Worm (Caenorhabditis elegans) whole organism, early embryonic: ENCODE data around the gene dcr-1.

Experiments used
- B0310.2 ChIP-seq: sonication (generic microtip); optimal IDR thresholded peaks from 2 replicates; lab custom pipeline; 2016; ENCODE audit warnings: mild to moderate bottlenecking, missing genetic modification characterization, missing compliant biosample characterization
- F13C5.2 ChIP-seq: sonication (generic microtip); optimal IDR thresholded peaks from 2 replicates; lab custom pipeline; 2017; ENCODE audit warnings: mild to moderate bottlenecking, missing genetic modification characterization, inconsistent platforms, missing compliant biosample characterization
- aly-1 ChIP-seq: sonication (generic microtip); optimal IDR thresholded peaks from 2 replicates; lab custom pipeline; 2016; ENCODE audit warnings: missing genetic modification characterization, missing compliant biosample characterization
- ama-1 ChIP-seq: fragments of 150-350 bp; optimal IDR thresholded peaks from 2 replicates; lab custom pipeline; 2014
- ceh-13 ChIP-seq: fragments of 200-800 bp; sonication (Bioruptor generic); optimal IDR thresholded peaks from 2 replicates; lab custom pipeline; 2018; ENCODE audit warnings: mild to moderate bottlenecking, missing genetic modification characterization, missing compliant biosample characterization
- ceh-36 ChIP-seq: sonication (generic microtip); optimal IDR thresholded peaks from 2 replicates; lab custom pipeline; 2016; ENCODE audit warnings: missing genetic modification characterization, inconsistent platforms, missing compliant biosample characterization
- ets-7 ChIP-seq: sonication (generic microtip); optimal IDR thresholded peaks from 2 replicates; lab custom pipeline; 2016; ENCODE audit warnings: missing genotype, missing genetic modification characterization, missing compliant biosample characterization
- flt-1 ChIP-seq: fragments of 200-800 bp; sonication (Bioruptor generic); IDR thresholded peaks from 2 replicates; pipeline ENCODE4 v1.3.6; 2022; ENCODE audit warnings: missing genetic modification characterization, missing compliant biosample characterization
- hmbx-1 ChIP-seq: sonication (generic microtip); optimal IDR thresholded peaks from 2 replicates; lab custom pipeline; 2016; ENCODE audit warnings: mild to moderate bottlenecking, missing genetic modification characterization, missing compliant biosample characterization
- hmg-4 ChIP-seq: fragments of 200-800 bp; sonication (Bioruptor generic); optimal IDR thresholded peaks from 2 replicates; lab custom pipeline; 2018; ENCODE audit warnings: mild to moderate bottlenecking, missing genetic modification characterization, missing compliant biosample characterization
- hnd-1 ChIP-seq: sonication (generic microtip); optimal IDR thresholded peaks from 2 replicates; lab custom pipeline; 2016; ENCODE audit warnings: missing genetic modification characterization, missing compliant biosample characterization
- pes-1 ChIP-seq: fragments of 200-800 bp; sonication (Bioruptor generic); IDR thresholded peaks from 2 replicates; pipeline ENCODE4 v1.3.6; 2022; ENCODE audit warnings: missing genetic modification reagents, missing genetic modification characterization, missing compliant biosample characterization
- scrt-1 ChIP-seq: fragments of 200-800 bp; sonication (Bioruptor generic); IDR thresholded peaks from 2 replicates; pipeline ENCODE4 v1.3.6; 2022; ENCODE audit warnings: missing genetic modification characterization, missing compliant biosample characterization
- sea-1 ChIP-seq: fragments of 200-800 bp; sonication (Bioruptor generic); conservative IDR thresholded peaks from 2 replicates; pipeline ENCODE4 v1.3.6; 2022; ENCODE audit warnings: missing genetic modification characterization, missing compliant biosample characterization
- tbx-11 ChIP-seq: fragments of 200-800 bp; sonication (Bioruptor generic); IDR thresholded peaks from 2 replicates; pipeline ENCODE4 v1.3.6; 2022; ENCODE audit warnings: missing genetic modification characterization, missing compliant biosample characterization
- tbx-37 ChIP-seq: fragments of 200-800 bp; sonication (Bioruptor generic); conservative IDR thresholded peaks from 2 replicates; pipeline ENCODE4 v1.3.6; 2022; ENCODE audit warnings: missing genetic modification reagents, missing genetic modification characterization, missing compliant biosample characterization
- tra-4 ChIP-seq: sonication (generic microtip); optimal IDR thresholded peaks from 2 replicates; lab custom pipeline; 2017; ENCODE audit warnings: missing genetic modification characterization, missing compliant biosample characterization

Gene dcr-1

DNA sequence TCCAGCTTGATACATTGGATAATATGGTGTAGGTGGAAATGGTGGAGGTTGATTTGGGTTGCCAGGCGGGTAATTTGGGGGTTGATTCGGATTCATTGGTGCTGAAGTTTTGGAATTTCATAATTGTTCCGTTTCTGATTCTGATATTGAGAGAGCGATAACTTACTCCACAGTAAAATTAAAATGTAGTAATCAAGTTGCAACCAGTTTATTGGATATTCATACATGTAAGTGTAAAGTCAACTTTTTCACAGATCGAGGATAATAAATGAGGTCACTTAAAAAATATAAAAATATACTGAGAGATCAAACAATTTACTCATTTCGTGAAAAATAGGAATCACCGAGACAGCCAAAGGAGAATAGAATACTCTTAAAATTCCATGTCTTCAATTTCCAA, 52.1 kb downstream of the dcr-1 start, which contains the start of gene mdt-30:
TSS of gene mdt-30 (minus strand) at position 101 of the 400 bp plus-strand sequence.
- TF ChIP-seq ceh-13 (GFP tag; lab: Kevin White, UChicago), result no peak
- no peak for TF ChIP-seq hnd-1 (tag; lab: Kevin White, UChicago)
- TF ChIP-seq hmg-4 (GFP tag; lab: Kevin White, UChicago), result no peak
- TF ChIP-seq ama-1 (lab: Kevin White, UChicago), result no peak
- TF ChIP-seq pes-1 (GFP tag; lab: Robert Waterston, UW), result no peak
- no peak for TF ChIP-seq scrt-1 (GFP tag; lab: Robert Waterston, UW)
- TF ChIP-seq tbx-11 (GFP tag; lab: Robert Waterston, UW), result no peak
- no peak for TF ChIP-seq aly-1
- TF ChIP-seq ets-7 (tag; lab: Kevin White, UChicago), result no peak
- no peak for TF ChIP-seq tra-4 (tag; lab: Kevin White, UChicago)
- no peak for TF ChIP-seq B0310.2 (tag; lab: Kevin White, UChicago)
- no peak for TF ChIP-seq hmbx-1
- TF ChIP-seq flt-1, result no peak
- TF ChIP-seq ceh-36 (tag; lab: Kevin White, UChicago), result no peak
- TF ChIP-seq sea-1, result no peak
- no peak for TF ChIP-seq tbx-37 (GFP tag; lab: Robert Waterston, UW)
- no peak for TF ChIP-seq F13C5.2

DNA sequence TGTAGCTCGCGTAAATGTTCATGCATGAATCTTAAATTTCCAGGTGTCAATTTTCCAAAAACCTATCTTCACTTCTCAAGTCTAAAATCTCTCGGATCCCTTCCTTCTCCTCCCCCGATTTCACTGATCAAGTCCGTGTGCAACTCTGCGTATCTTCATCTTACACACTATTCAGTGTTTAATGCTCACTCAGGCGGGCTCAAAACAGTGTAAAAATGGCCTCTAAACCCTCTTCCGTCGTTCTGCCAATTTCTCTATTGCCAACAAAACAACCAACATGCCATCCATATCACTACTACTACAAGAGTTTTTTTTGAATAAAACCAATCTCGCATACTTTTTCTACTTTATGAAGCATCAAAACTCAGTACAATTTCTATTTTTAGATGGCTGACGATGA, 58.0 kb downstream of the dcr-1 start, which contains the start of gene F44B9.2:
TSS of gene F44B9.2 (plus strand) at position 387 of the 400 bp plus-strand sequence.
- no peak for TF ChIP-seq tbx-37 (GFP tag; lab: Robert Waterston, UW)
- no peak for TF ChIP-seq B0310.2 (tag; lab: Kevin White, UChicago)
- TF ChIP-seq tra-4 (tag; lab: Kevin White, UChicago), result no peak
- no peak for TF ChIP-seq F13C5.2
- TF ChIP-seq ceh-13 (GFP tag; lab: Kevin White, UChicago), result no peak
- TF ChIP-seq flt-1, result no peak
- no peak for TF ChIP-seq tbx-11 (GFP tag; lab: Robert Waterston, UW)
- no peak for TF ChIP-seq ama-1 (lab: Kevin White, UChicago)
- TF ChIP-seq hmbx-1, result no peak
- no peak for TF ChIP-seq aly-1
- TF ChIP-seq scrt-1 (GFP tag; lab: Robert Waterston, UW), result no peak
- no peak for TF ChIP-seq ceh-36 (tag; lab: Kevin White, UChicago)
- TF ChIP-seq hmg-4 (GFP tag; lab: Kevin White, UChicago), result no peak
- no peak for TF ChIP-seq sea-1
- TF ChIP-seq hnd-1 (tag; lab: Kevin White, UChicago), result no peak
- TF ChIP-seq pes-1 (GFP tag; lab: Robert Waterston, UW), result no peak
- no peak for TF ChIP-seq ets-7 (tag; lab: Kevin White, UChicago)
